Fruit fly (Drosophila melanogaster) whole organism, prepupa: ENCODE results near the gene Kpc1.
A peak's percentile ranks its signal among the peaks of the same experiment; 100 is the strongest.

Experiments used
- CG10631 ChIP-seq: fragments of 200-800 bp; sonication (Bioruptor generic); optimal IDR thresholded peaks from 2 replicates; lab custom pipeline; 2016; ENCODE audit warnings: missing biosample characterization, missing genetic modification characterization
- CG10669 ChIP-seq: fragments of 200-800 bp; sonication (Bioruptor generic); optimal IDR thresholded peaks from 3 replicates; lab custom pipeline; 2018; ENCODE audit warnings: missing biosample characterization, mild to moderate bottlenecking, missing genetic modification characterization, moderate library complexity
- CG11294 ChIP-seq: fragments of 200-800 bp; sonication (Bioruptor generic); IDR thresholded peaks from 2 replicates; pipeline ENCODE4 v1.3.6; 2022; ENCODE audit warnings: missing biosample characterization, missing genetic modification characterization
- CG15336 ChIP-seq: fragments of 200-800 bp; sonication (Bioruptor generic); IDR thresholded peaks from 2 replicates; pipeline ENCODE4 v1.3.6; 2022; ENCODE audit warnings: missing biosample characterization, missing genetic modification characterization
- CG1621 ChIP-seq: fragments of 200-800 bp; sonication (Bioruptor generic); optimal IDR thresholded peaks from 3 replicates; lab custom pipeline; 2018; ENCODE audit warnings: missing biosample characterization, mild to moderate bottlenecking, missing genetic modification characterization
- CG16779 ChIP-seq: fragments of 200-800 bp; sonication (Bioruptor generic); optimal IDR thresholded peaks from 3 replicates; lab custom pipeline; 2017; ENCODE audit warnings: missing biosample characterization, mild to moderate bottlenecking, missing genetic modification characterization
- CG32006 ChIP-seq: fragments of 200-800 bp; sonication (Bioruptor generic); optimal IDR thresholded peaks from 3 replicates; lab custom pipeline; 2017; ENCODE audit warnings: missing biosample characterization, mild to moderate bottlenecking, missing genetic modification characterization
- CG34406 ChIP-seq: fragments of 200-800 bp; sonication (Bioruptor generic); optimal IDR thresholded peaks from 3 replicates; lab custom pipeline; 2016; ENCODE audit warnings: missing biosample characterization, missing genetic modification characterization
- CG3919 ChIP-seq: fragments of 200-800 bp; sonication (Bioruptor generic); optimal IDR thresholded peaks from 3 replicates; lab custom pipeline; 2016; ENCODE audit warnings: missing biosample characterization, missing genetic modification characterization
- CG6163 ChIP-seq: fragments of 200-800 bp; sonication (Bioruptor generic); IDR thresholded peaks from 3 replicates; pipeline ENCODE4 v1.3.6; 2022; ENCODE audit warnings: missing biosample characterization, missing genetic modification characterization
- CG6276 ChIP-seq: fragments of 200-800 bp; sonication (Bioruptor generic); optimal IDR thresholded peaks from 2 replicates; lab custom pipeline; 2017; ENCODE audit warnings: missing biosample characterization, mild to moderate bottlenecking, missing genetic modification characterization
- CG6854 ChIP-seq: fragments of 200-800 bp; sonication (Bioruptor generic); optimal IDR thresholded peaks from 2 replicates; lab custom pipeline; 2017; ENCODE audit warnings: missing biosample characterization, mild to moderate bottlenecking, missing genetic modification characterization
- CG8119 ChIP-seq: fragments of 200-800 bp; sonication (Bioruptor generic); IDR thresholded peaks from 3 replicates; pipeline ENCODE4 v1.3.6; 2022; ENCODE audit warnings: missing biosample characterization, missing genetic modification characterization
- CG8632 ChIP-seq: fragments of 200-800 bp; sonication (Bioruptor generic); optimal IDR thresholded peaks from 3 replicates; lab custom pipeline; 2016; ENCODE audit warnings: missing biosample characterization, missing genetic modification characterization
- Eip75B ChIP-seq: fragments of 200-800 bp; sonication (Bioruptor generic); optimal IDR thresholded peaks from 3 replicates; lab custom pipeline; 2016; ENCODE audit warnings: missing biosample characterization, missing genetic modification characterization
- Eip78C ChIP-seq: fragments of 200-800 bp; sonication (Bioruptor generic); peaks from one replicate; lab custom pipeline; 2016; ENCODE audit warnings: missing biosample characterization, missing genetic modification characterization
- Eip93F ChIP-seq: fragments of 200-800 bp; sonication (Bioruptor generic); optimal IDR thresholded peaks from 2 replicates; lab custom pipeline; 2016; ENCODE audit warnings: missing biosample characterization, mild to moderate bottlenecking, missing genetic modification characterization
- Hr4 ChIP-seq: fragments of 200-800 bp; sonication (Bioruptor generic); optimal IDR thresholded peaks from 3 replicates; lab custom pipeline; 2016; ENCODE audit warnings: missing biosample characterization, missing genetic modification characterization
- Lpt ChIP-seq: fragments of 200-800 bp; sonication (Bioruptor generic); optimal IDR thresholded peaks from 3 replicates; lab custom pipeline; 2016; ENCODE audit warnings: missing biosample characterization, missing genetic modification characterization
- Met ChIP-seq: fragments of 200-800 bp; sonication (Bioruptor generic); optimal IDR thresholded peaks from 3 replicates; lab custom pipeline; 2016; ENCODE audit warnings: missing biosample characterization, missing genetic modification characterization
- Smox ChIP-seq: fragments of 200-800 bp; sonication (Bioruptor generic); optimal IDR thresholded peaks from 3 replicates; lab custom pipeline; 2016; ENCODE audit warnings: missing biosample characterization, missing genetic modification characterization
- Sox102F ChIP-seq: fragments of 200-800 bp; sonication (Bioruptor generic); optimal IDR thresholded peaks from 2 replicates; lab custom pipeline; 2016; ENCODE audit warnings: missing biosample characterization, mild to moderate bottlenecking, missing genetic modification characterization
- Sox14 ChIP-seq: fragments of 200-800 bp; sonication (Bioruptor generic); optimal IDR thresholded peaks from 3 replicates; lab custom pipeline; 2016; ENCODE audit warnings: missing biosample characterization, missing genetic modification characterization
- Sox15 ChIP-seq: fragments of 200-800 bp; sonication (Bioruptor generic); optimal IDR thresholded peaks from 3 replicates; lab custom pipeline; 2016; ENCODE audit warnings: missing biosample characterization, missing genetic modification characterization
- achi ChIP-seq: fragments of 200-800 bp; sonication (Bioruptor generic); optimal IDR thresholded peaks from 3 replicates; lab custom pipeline; 2016; ENCODE audit warnings: missing biosample characterization, missing genetic modification characterization
- cyc ChIP-seq: fragments of 200-800 bp; sonication (Bioruptor generic); optimal IDR thresholded peaks from 3 replicates; lab custom pipeline; 2016; ENCODE audit warnings: missing biosample characterization, missing genetic modification characterization
- dsx ChIP-seq: fragments of 200-800 bp; optimal IDR thresholded peaks from 3 replicates; lab custom pipeline; 2019; ENCODE audit warnings: missing biosample characterization, mild to moderate bottlenecking, missing genetic modification characterization, moderate library complexity; ENCODE audit not compliant: poor library complexity, severe bottlenecking
- esn ChIP-seq: fragments of 200-800 bp; sonication (Bioruptor generic); optimal IDR thresholded peaks from 2 replicates; lab custom pipeline; 2016; ENCODE audit warnings: missing biosample characterization, mild to moderate bottlenecking, missing genetic modification characterization, moderate library complexity
- fkh ChIP-seq: fragments of 200-800 bp; sonication (Bioruptor generic); optimal IDR thresholded peaks from 3 replicates; lab custom pipeline; 2017; ENCODE audit warnings: missing biosample characterization, mild to moderate bottlenecking, missing genetic modification characterization, moderate library complexity
- pdm3 ChIP-seq: fragments of 200-800 bp; sonication (Bioruptor generic); optimal IDR thresholded peaks from 3 replicates; lab custom pipeline; 2016; ENCODE audit warnings: missing biosample characterization, missing genetic modification characterization
- salr ChIP-seq, 2 experiments: fragments of 200-800 bp; sonication (Bioruptor generic); optimal IDR thresholded peaks; 3 replicates each; lab custom pipeline; 2016 to 2018; ENCODE audit warnings: missing biosample characterization in 2 of 2, missing genetic modification characterization in 2 of 2, mild to moderate bottlenecking in 1 of 2
- spab ChIP-seq: fragments of 200-800 bp; sonication (Bioruptor generic); optimal IDR thresholded peaks from 2 replicates; lab custom pipeline; 2017; ENCODE audit warnings: missing biosample characterization, mild to moderate bottlenecking, missing genetic modification characterization, missing genetic modification reagents
- ss ChIP-seq, 2 experiments: fragments of 200-800 bp; sonication (Bioruptor generic); optimal IDR thresholded peaks; 2 replicates in 1 of 2; 3 replicates in 1 of 2; lab custom pipeline; 2017 to 2018; ENCODE audit warnings: mild to moderate bottlenecking in 2 of 2, missing biosample characterization in 2 of 2, missing genetic modification characterization in 2 of 2, moderate library complexity in 1 of 2
- svp ChIP-seq: fragments of 200-800 bp; sonication (Bioruptor generic); peaks from one replicate; lab custom pipeline; 2016; ENCODE audit warnings: missing biosample characterization, missing genetic modification characterization
- topi ChIP-seq: fragments of 200-800 bp; sonication (Bioruptor generic); optimal IDR thresholded peaks from 3 replicates; lab custom pipeline; 2016; ENCODE audit warnings: missing biosample characterization, missing genetic modification characterization
- vri ChIP-seq: fragments of 200-800 bp; sonication (Bioruptor generic); optimal IDR thresholded peaks from 3 replicates; lab custom pipeline; 2016; ENCODE audit warnings: missing biosample characterization, mild to moderate bottlenecking, missing genetic modification characterization

The Kpc1 gene

dm6 chr3R:15196134-15197034, at the start of gene Kpc1, which contains the start of gene CG42542 (continued):
- TF ChIP-seq CG34406 (GFP tag; lab: Kevin White, UChicago) (peak; percentile 63), dsx (no peak), Sox102F (GFP tag; lab: Kevin White, UChicago) (peak; percentile 69), CG10669 (GFP tag; lab: Kevin White, UChicago) (no peak), CG8632 (GFP tag; lab: Kevin White, UChicago) (peak; percentile 62), spab (GFP tag; lab: Kevin White, UChicago) (no peak), CG6276 (GFP tag; lab: Kevin White, UChicago) (no peak), Eip75B (GFP tag; lab: Kevin White, UChicago) (peak; percentile 67), CG16779 (no peak), CG8119 (GFP tag; lab: Robert Waterston, UW) (peak; percentile 53; the same call in 1 of the 3 replicates)

DNA sequence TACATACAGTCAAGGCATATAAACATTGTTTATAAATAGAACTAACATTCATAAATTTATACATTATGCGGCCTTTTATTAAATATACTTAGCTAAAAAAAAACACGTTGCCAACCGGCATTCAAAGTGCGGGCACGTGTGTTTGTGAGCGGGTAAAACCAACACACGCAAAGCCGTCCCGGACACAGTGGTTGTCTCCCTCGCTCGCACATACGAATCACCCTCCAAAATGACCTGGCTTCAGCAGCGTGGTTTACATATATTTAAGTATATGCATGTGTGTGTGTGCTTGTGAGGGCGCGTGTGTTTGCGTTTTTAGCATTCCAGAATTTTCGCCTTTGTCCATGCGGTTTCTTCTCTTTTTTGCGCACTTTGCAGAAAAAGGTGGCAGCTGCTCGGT, 47.4 kb upstream of the Kpc1 start:
- peak; percentile 13 for TF ChIP-seq Smox (GFP tag; lab: Kevin White, UChicago)
- TF ChIP-seq Eip93F (GFP tag; lab: Kevin White, UChicago) = peak; percentile 1
- peak; percentile 38 for TF ChIP-seq esn (GFP tag; lab: Kevin White, UChicago)
- TF ChIP-seq CG8119 (GFP tag; lab: Robert Waterston, UW) = no peak
- TF ChIP-seq CG16779 = peak; percentile 4
- peak; percentile 57 for TF ChIP-seq fkh (GFP tag; lab: Kevin White, UChicago)
- TF ChIP-seq CG6854 = no peak
- peak; percentile 27 for TF ChIP-seq Eip75B (GFP tag; lab: Kevin White, UChicago)
- TF ChIP-seq CG1621 (tag; lab: Kevin White, UChicago) = peak; percentile 21
- no peak for TF ChIP-seq achi (GFP tag; lab: Kevin White, UChicago)
- no peak for TF ChIP-seq CG10631 (GFP tag; lab: Kevin White, UChicago)
- peak; percentile 91 for TF ChIP-seq svp (GFP tag; lab: Kevin White, UChicago)
- TF ChIP-seq CG6163 (GFP tag; lab: Robert Waterston, UW) = peak; percentile 60
- peak; percentile 31 to 41 for TF ChIP-seq ss (GFP tag; optimal IDR thresholded peaks at IDR 0.05; lab: Kevin White, UChicago)
- TF ChIP-seq CG3919 (GFP tag; lab: Kevin White, UChicago) = peak; percentile 14
- TF ChIP-seq CG15336 = peak; percentile 21; the same call in 1 of the 2 replicates
- TF ChIP-seq pdm3 (GFP tag; lab: Kevin White, UChicago) = peak; percentile 2
- TF ChIP-seq Hr4 (GFP tag; lab: Kevin White, UChicago) = no peak
- peak; percentile 50 for TF ChIP-seq vri
- peak; percentile 5 for TF ChIP-seq topi (GFP tag; lab: Kevin White, UChicago)
- TF ChIP-seq Sox14 (GFP tag; lab: Kevin White, UChicago) = peak; percentile 84
- TF ChIP-seq cyc (GFP tag; lab: Kevin White, UChicago) = no peak
- TF ChIP-seq Sox102F (GFP tag; lab: Kevin White, UChicago) = peak; percentile 33
- no peak for TF ChIP-seq Sox15 (GFP tag; lab: Kevin White, UChicago)
- peak; percentile 41 for TF ChIP-seq Met (GFP tag; lab: Kevin White, UChicago)
- TF ChIP-seq Lpt (GFP tag; lab: Kevin White, UChicago) = no peak
- no peak for TF ChIP-seq CG6276 (GFP tag; lab: Kevin White, UChicago)
- TF ChIP-seq Eip78C (GFP tag; lab: Kevin White, UChicago) = peak; percentile 73
- no peak for TF ChIP-seq salr (GFP tag; optimal IDR thresholded peaks at IDR 0.05; lab: Kevin White, UChicago)
- TF ChIP-seq, all 60 proteins: peak for 19

DNA sequence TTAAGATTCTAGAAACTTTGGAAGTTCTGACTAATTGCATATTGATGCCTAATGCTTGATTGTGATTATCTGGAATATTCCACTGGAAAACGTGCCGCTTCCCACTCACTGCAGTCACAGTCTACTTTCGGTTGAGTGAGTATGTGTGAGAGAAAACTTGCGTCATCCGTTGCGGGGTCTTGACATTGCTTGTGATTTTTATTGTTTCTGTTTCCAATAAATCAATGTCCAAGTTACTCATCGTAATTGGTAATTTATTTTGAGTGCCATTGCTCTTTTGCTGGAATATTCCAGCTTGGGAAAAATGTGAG, 47.0 kb upstream of the Kpc1 start:
- TF ChIP-seq CG32006 (GFP tag; lab: Kevin White, UChicago) (no peak), CG11294 (GFP tag; lab: Robert Waterston, UW) (no peak), vri (peak; percentile 41)
- TF ChIP-seq, all 60 proteins: peak for 1
